Fruit fly (Drosophila melanogaster) whole organism: ENCODE results near the gene CG32006.

Source experiments
- CG8478 ChIP-seq: fragments of >200 bp; optimal IDR thresholded peaks from 2 replicates; lab custom pipeline; 2018; ENCODE audit warnings: inconsistent platforms
- pan ChIP-seq: fragments of >200 bp; optimal IDR thresholded peaks from 2 replicates; lab custom pipeline; 2017
- psq ChIP-seq: fragments of >200 bp; optimal IDR thresholded peaks from 2 replicates; lab custom pipeline; 2017

DNA sequence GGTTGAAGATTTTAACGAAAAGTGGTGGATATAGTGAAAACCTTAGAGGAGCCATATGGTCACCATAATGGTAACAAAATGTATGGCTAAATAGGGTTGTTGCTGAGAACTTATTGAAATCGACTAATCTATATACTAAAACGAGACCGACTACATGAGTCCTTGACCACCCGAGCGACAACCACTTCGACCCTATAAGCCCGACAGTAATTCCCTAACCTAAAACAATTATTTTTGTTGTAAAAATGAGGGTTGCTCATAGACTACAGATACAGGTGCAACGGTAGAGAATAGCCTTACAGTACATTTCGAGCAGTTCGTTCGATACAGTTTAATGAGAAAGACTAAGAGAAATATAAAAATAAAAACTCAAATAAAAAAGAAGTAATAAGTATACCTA lies at the start of gene CG32006:
- no peak for TF ChIP-seq psq (lab: Kevin White, UChicago)
- no peak for TF ChIP-seq pan (lab: Kevin White, UChicago)
- TF ChIP-seq CG8478 (lab: Kevin White, UChicago) = no peak
